Worm (Caenorhabditis elegans) whole organism, L2 larva: ENCODE data around the gene srd-39.

Source experiments
- nhr-11 ChIP-seq: fragments of 150-350 bp; optimal IDR thresholded peaks from 2 replicates; lab custom pipeline; 2014; ENCODE audit warnings: missing biosample characterization, missing genetic modification characterization
- nhr-129 ChIP-seq: fragments of 150-350 bp; optimal IDR thresholded peaks from 2 replicates; lab custom pipeline; 2014; ENCODE audit warnings: missing biosample characterization, missing genetic modification characterization
- nhr-21 ChIP-seq: fragments of 150-350 bp; optimal IDR thresholded peaks from 2 replicates; lab custom pipeline; 2014; ENCODE audit warnings: missing biosample characterization, missing genetic modification characterization
- nhr-237 ChIP-seq: fragments of 150-350 bp; optimal IDR thresholded peaks from 2 replicates; lab custom pipeline; 2014; ENCODE audit warnings: missing biosample characterization, missing genetic modification characterization
- snpc-4 ChIP-seq: fragments of 150-350 bp; optimal IDR thresholded peaks from 2 replicates; lab custom pipeline; 2014; ENCODE audit warnings: missing biosample characterization, missing genetic modification characterization
- unc-62 ChIP-seq: fragments of 150-350 bp; optimal IDR thresholded peaks from 2 replicates; lab custom pipeline; 2014; ENCODE audit warnings: missing biosample characterization, missing genetic modification reagents, missing genetic modification characterization
- zag-1 ChIP-seq: fragments of 150-350 bp; optimal IDR thresholded peaks from 2 replicates; lab custom pipeline; 2014; ENCODE audit warnings: missing biosample characterization, missing genetic modification characterization
- ztf-1 ChIP-seq: fragments of 200-800 bp; sonication (Bioruptor generic); conservative IDR thresholded peaks from 2 replicates; pipeline ENCODE4 v1.3.6; 2022; ENCODE audit warnings: missing genetic modification characterization, missing compliant biosample characterization
- ztf-11 ChIP-seq: sonication (generic microtip); optimal IDR thresholded peaks from 2 replicates; lab custom pipeline; 2017; ENCODE audit warnings: missing biosample characterization, missing genetic modification characterization
- ztf-4 ChIP-seq: fragments of 150-350 bp; optimal IDR thresholded peaks from 2 replicates; lab custom pipeline; 2014; ENCODE audit warnings: missing biosample characterization, missing genetic modification characterization

- TF ChIP-seq ztf-1 (GFP tag; lab: Robert Waterston, UW) = no peak
- TF ChIP-seq nhr-129 (tag; lab: Kevin White, UChicago) = no peak
- TF ChIP-seq unc-62 (GFP tag; lab: Kevin White, UChicago) = no peak
- TF ChIP-seq nhr-11 (tag; lab: Kevin White, UChicago) = no peak
- TF ChIP-seq zag-1 (tag; lab: Kevin White, UChicago) = no peak
- no peak for TF ChIP-seq ztf-4
- no peak for TF ChIP-seq snpc-4 (tag; lab: Kevin White, UChicago)
- TF ChIP-seq nhr-21 (tag; lab: Kevin White, UChicago) = peak; percentile 3
- no peak for TF ChIP-seq ztf-11
- no peak for TF ChIP-seq nhr-237 (tag; lab: Kevin White, UChicago)
These were observed 23.9 kb upstream of the srd-39 start for ce11 chrX:13324326-13324725.
